Worm (Caenorhabditis elegans) whole organism, L1 larva: Measurements from ENCODE around the gene cyp-42A1.

Experiments used
- C04F5.9 ChIP-seq: sonication (generic microtip); optimal IDR thresholded peaks from 2 replicates; lab custom pipeline; 2016; ENCODE audit warnings: missing genetic modification characterization, missing compliant biosample characterization
- C34B4.2 ChIP-seq: sonication (generic microtip); optimal IDR thresholded peaks from 2 replicates; lab custom pipeline; 2017; ENCODE audit warnings: mild to moderate bottlenecking, missing genetic modification characterization, missing compliant biosample characterization
- F16B12.6 ChIP-seq: fragments of 150-350 bp; optimal IDR thresholded peaks from 2 replicates; lab custom pipeline; 2014; ENCODE audit warnings: missing biosample characterization, missing genetic modification characterization
- Y116A8C.19 ChIP-seq: sonication (generic microtip); optimal IDR thresholded peaks from 2 replicates; lab custom pipeline; 2016; ENCODE audit warnings: missing compliant biosample characterization, missing genetic modification characterization, borderline replicate concordance
- blmp-1 ChIP-seq: fragments of 150-350 bp; optimal IDR thresholded peaks from 2 replicates; lab custom pipeline; 2014; ENCODE audit warnings: missing biosample characterization, missing genetic modification characterization
- ceh-63 ChIP-seq: fragments of 200-800 bp; sonication (Bioruptor generic); optimal IDR thresholded peaks from 2 replicates; lab custom pipeline; 2018; ENCODE audit warnings: mild to moderate bottlenecking, missing genetic modification characterization, missing compliant biosample characterization
- ceh-8 ChIP-seq: fragments of 200-800 bp; sonication (Bioruptor generic); optimal IDR thresholded peaks from 2 replicates; lab custom pipeline; 2018; ENCODE audit warnings: mild to moderate bottlenecking, missing genetic modification characterization, moderate library complexity, missing compliant biosample characterization
- ces-1 ChIP-seq: fragments of 150-350 bp; optimal IDR thresholded peaks from 2 replicates; lab custom pipeline; 2014; ENCODE audit warnings: missing biosample characterization, missing genetic modification reagents, missing genetic modification characterization
- efl-1 ChIP-seq, 4 experiments: fragments of 150-350 bp; optimal IDR thresholded peaks in 3 of 4; peaks in 1 of 4; 1 replicate in 1 of 4; 2 replicates in 3 of 4; lab custom pipeline; 2014; ENCODE audit warnings: missing biosample characterization in 2 of 4, missing genetic modification characterization in 2 of 4, missing genetic modification reagents in 2 of 4
- fkh-4 ChIP-seq: sonication (generic microtip); optimal IDR thresholded peaks from 2 replicates; lab custom pipeline; 2016; ENCODE audit warnings: missing compliant biosample characterization, missing genetic modification characterization, borderline replicate concordance
- fkh-8 ChIP-seq: sonication (generic microtip); optimal IDR thresholded peaks from 2 replicates; lab custom pipeline; 2016; ENCODE audit warnings: mild to moderate bottlenecking, missing genetic modification characterization, missing compliant biosample characterization
- grh-1 ChIP-seq: fragments of 200-800 bp; sonication (Bioruptor generic); IDR thresholded peaks from 2 replicates; pipeline ENCODE4 v1.3.6; 2022; ENCODE audit warnings: missing genetic modification reagents, missing genetic modification characterization, missing compliant biosample characterization
- lin-15B ChIP-seq: fragments of 150-350 bp; sonication (generic microtip); optimal IDR thresholded peaks from 3 replicates; lab custom pipeline; 2014; ENCODE audit warnings: missing biosample characterization, missing genetic modification characterization
- lin-35 ChIP-seq, 2 experiments: fragments of 150-350 bp; optimal IDR thresholded peaks; 2 replicates each; lab custom pipeline; 2014; ENCODE audit warnings: missing biosample characterization in 2 of 2, missing genetic modification characterization in 2 of 2, missing genetic modification reagents in 2 of 2
- mab-9 ChIP-seq: fragments of 200-800 bp; sonication (Bioruptor generic); IDR thresholded peaks from 2 replicates; pipeline ENCODE4 v1.3.6; 2022; ENCODE audit warnings: missing genetic modification reagents, missing genetic modification characterization, missing compliant biosample characterization
- nhr-20 ChIP-seq: sonication (generic microtip); optimal IDR thresholded peaks from 2 replicates; lab custom pipeline; 2016; ENCODE audit warnings: mild to moderate bottlenecking, missing genetic modification characterization, missing compliant biosample characterization
- nhr-237 ChIP-seq: fragments of 150-350 bp; optimal IDR thresholded peaks from 2 replicates; lab custom pipeline; 2014; ENCODE audit warnings: missing biosample characterization, missing genetic modification characterization
- nhr-47 ChIP-seq: sonication (generic microtip); optimal IDR thresholded peaks from 2 replicates; lab custom pipeline; 2016; ENCODE audit warnings: mild to moderate bottlenecking, missing genetic modification characterization, moderate library complexity, missing compliant biosample characterization
- nhr-85 ChIP-seq: sonication (generic microtip); peaks from one replicate; lab custom pipeline; 2016; ENCODE audit warnings: missing genetic modification characterization, inconsistent platforms, missing compliant biosample characterization
- nhr-90 ChIP-seq: sonication (generic microtip); optimal IDR thresholded peaks from 2 replicates; lab custom pipeline; 2016; ENCODE audit warnings: mild to moderate bottlenecking, missing genetic modification characterization, missing compliant biosample characterization; ENCODE audit not compliant: poor library complexity
- skn-1 ChIP-seq: fragments of 150-350 bp; optimal IDR thresholded peaks from 2 replicates; lab custom pipeline; 2014; ENCODE audit warnings: missing biosample characterization, missing genetic modification characterization
- sox-4 ChIP-seq: sonication (generic microtip); optimal IDR thresholded peaks from 2 replicates; lab custom pipeline; 2016; ENCODE audit warnings: missing genetic modification characterization, missing compliant biosample characterization
- sup-37 ChIP-seq: fragments of 200-800 bp; sonication (Bioruptor generic); optimal IDR thresholded peaks from 2 replicates; lab custom pipeline; 2018; ENCODE audit warnings: mild to moderate bottlenecking, missing genetic modification characterization, missing compliant biosample characterization
- tbx-2 ChIP-seq: sonication (generic microtip); optimal IDR thresholded peaks from 2 replicates; lab custom pipeline; 2016; ENCODE audit warnings: missing genetic modification characterization, missing compliant biosample characterization
- unc-30 ChIP-seq: sonication (generic microtip); optimal IDR thresholded peaks from 2 replicates; lab custom pipeline; 2017; ENCODE audit warnings: missing biosample characterization, missing genetic modification characterization
- unc-62 ChIP-seq: fragments of 150-350 bp; optimal IDR thresholded peaks from 2 replicates; lab custom pipeline; 2014; ENCODE audit warnings: missing biosample characterization, missing genetic modification reagents, missing genetic modification characterization
- unc-98 ChIP-seq: fragments of 200-800 bp; sonication (Bioruptor generic); IDR thresholded peaks from 2 replicates; pipeline ENCODE4 v1.3.6; 2022; ENCODE audit warnings: missing genetic modification characterization, missing compliant biosample characterization
- vab-15 ChIP-seq: sonication (generic microtip); optimal IDR thresholded peaks from 2 replicates; lab custom pipeline; 2017; ENCODE audit warnings: missing genotype, mild to moderate bottlenecking, missing genetic modification characterization, missing compliant biosample characterization
- zip-4 ChIP-seq: fragments of 200-800 bp; sonication (Bioruptor generic); optimal IDR thresholded peaks from 2 replicates; lab custom pipeline; 2018; ENCODE audit warnings: mild to moderate bottlenecking, missing genetic modification characterization, moderate library complexity, missing compliant biosample characterization
- ztf-4 ChIP-seq: fragments of 150-350 bp; optimal IDR thresholded peaks from 2 replicates; lab custom pipeline; 2014; ENCODE audit warnings: missing biosample characterization, missing genetic modification characterization

Gene cyp-42A1

DNA sequence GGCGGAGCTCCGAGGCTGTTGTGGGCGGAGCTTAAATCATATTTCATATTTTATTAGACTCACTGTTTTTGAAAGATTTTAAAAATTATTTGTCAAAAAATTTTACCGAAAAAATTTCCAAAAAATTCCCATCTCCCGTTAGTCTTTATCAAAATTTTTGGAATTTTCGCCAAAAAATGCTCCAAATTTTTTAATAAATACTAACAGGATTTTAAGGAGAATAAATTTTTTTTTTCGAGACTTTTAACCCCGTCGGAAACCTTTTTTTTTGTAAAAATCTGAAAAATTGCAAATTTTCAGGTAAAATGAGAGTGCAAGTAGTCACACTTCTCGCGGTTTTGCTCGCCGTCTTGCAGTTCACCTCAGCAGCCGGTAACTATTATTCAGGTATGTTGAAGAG is 8.4 kb upstream of the cyp-42A1 start, which contains the start of gene mihp-2:
TSS of gene mihp-2 (plus strand) at position 301 of the 400 bp plus-strand sequence.
- TF ChIP-seq grh-1 (GFP tag; lab: Robert Waterston, UW) (no peak), tbx-2 (tag; lab: Kevin White, UChicago) (no peak), ztf-4 (no peak), fkh-4 (tag; lab: Kevin White, UChicago) (no peak), ceh-63 (GFP tag; lab: Kevin White, UChicago) (no peak), lin-15B (tag; lab: Kevin White, UChicago) (no peak), unc-98 (GFP tag; lab: Robert Waterston, UW) (no peak), ces-1 (GFP tag; lab: Kevin White, UChicago) (no peak), nhr-90 (tag; lab: Kevin White, UChicago) (no peak), fkh-8 (tag; lab: Kevin White, UChicago) (no peak), skn-1 (tag; lab: Kevin White, UChicago) (no peak), Y116A8C.19 (tag; lab: Kevin White, UChicago) (no peak), sup-37 (GFP tag; lab: Kevin White, UChicago) (no peak), F16B12.6 (no peak), vab-15 (tag; lab: Kevin White, UChicago) (no peak), C04F5.9 (no peak), mab-9 (GFP tag; lab: Robert Waterston, UW) (no peak), C34B4.2 (no peak), nhr-47 (tag; lab: Kevin White, UChicago) (no peak), ceh-8 (no peak)

DNA sequence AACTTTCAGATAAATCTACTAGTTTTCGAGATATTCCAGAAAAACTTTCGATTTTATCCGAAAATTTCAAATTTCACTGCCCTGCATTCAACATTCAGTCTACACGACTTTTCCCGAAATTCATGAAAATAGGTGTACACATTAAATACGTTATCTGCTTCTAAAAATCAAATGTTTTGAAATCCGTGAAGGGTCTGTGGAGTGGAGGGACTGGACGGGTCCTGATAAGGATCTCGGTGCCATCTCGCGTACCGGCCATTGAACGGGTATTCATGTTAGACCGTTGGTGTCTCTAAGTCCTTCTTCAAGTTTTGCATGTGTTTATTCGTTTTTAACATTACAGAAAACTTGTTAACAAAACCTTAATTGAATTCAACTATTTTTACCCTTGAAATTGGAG is 4.3 kb upstream of the cyp-42A1 start:
- TF ChIP-seq blmp-1 (peak; percentile 55), nhr-237 (no peak)
- TF ChIP-seq, all 84 proteins: peak for 1

DNA sequence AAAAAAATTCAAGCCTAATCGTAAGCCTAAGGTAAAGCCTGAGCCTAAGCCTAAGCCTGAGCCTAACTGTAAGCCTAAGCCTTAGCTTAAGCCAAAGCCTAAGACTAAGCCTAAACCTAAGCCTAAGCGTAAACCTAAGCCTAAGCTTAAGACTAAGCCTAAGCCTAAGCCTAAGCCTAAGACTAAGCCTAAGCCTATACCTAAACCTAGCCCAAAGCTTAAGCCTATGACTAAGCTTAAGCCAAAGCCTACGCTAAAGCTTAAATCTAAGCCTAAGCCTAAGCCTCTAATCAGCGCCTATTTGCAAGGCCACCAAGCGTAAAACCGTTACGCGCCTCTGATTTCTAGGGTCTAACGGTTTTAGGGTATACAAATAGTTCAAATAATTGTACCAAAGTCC is 2.2 kb upstream of the cyp-42A1 start:
- no peak for TF ChIP-seq sox-4 (tag; lab: Kevin White, UChicago)

DNA sequence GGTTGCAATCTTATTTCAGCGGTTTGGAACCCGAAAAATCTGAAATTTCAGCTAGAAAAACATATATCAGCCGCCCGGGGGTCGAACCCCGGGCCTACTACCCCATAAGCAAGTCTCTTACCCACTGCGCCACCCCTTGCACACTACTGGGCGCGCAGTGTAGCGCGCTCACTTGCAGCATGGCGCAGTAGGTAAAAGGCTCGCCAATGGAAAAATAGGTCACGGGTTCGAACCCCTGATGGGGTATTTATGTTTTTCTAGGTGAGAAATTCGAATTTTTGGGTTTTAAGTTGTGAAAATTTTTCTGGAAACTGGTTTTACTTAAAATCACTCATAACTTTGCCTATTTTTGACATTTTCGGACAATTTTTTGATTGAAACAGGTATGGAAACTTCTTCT is 719 bp downstream of the cyp-42A1 start:
- no peak for TF ChIP-seq efl-1 (optimal IDR thresholded peaks at IDR 0.05; lab: Kevin White, UChicago)
- TF ChIP-seq efl-1 (GFP tag; optimal IDR thresholded peaks at IDR 0.05 in 1 of 2; lab: Kevin White, UChicago) = peak in 1 of 2 experiments; percentile 35
- no peak for TF ChIP-seq unc-30 (tag; lab: Kevin White, UChicago)

DNA sequence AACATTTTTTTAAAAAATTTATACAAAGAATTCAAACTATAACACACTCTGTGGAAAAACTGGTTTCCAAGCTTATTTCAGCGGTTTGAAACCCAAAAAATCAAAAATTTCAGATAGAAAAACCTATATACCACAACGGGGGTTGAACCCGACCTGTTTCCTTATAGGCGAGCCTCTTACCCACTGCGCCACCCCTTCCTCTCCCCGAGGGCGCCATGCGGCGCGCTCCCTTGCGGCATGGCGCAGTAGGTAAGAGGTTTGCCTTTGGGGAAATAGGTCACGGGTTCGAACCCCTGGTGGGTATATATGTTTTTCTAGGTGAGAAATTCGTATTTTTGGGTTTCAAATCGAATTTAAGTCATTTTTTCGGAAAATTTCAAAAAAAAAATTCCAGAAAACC is 1.3 kb downstream of the cyp-42A1 start:
- TF ChIP-seq efl-1 (optimal IDR thresholded peaks at IDR 0.05; lab: Kevin White, UChicago) = no peak
- TF ChIP-seq efl-1 (GFP tag; optimal IDR thresholded peaks at IDR 0.05 in 1 of 2; lab: Kevin White, UChicago) = peak in 1 of 2 experiments; percentile 24
- no peak for TF ChIP-seq zip-4 (GFP tag; lab: Kevin White, UChicago)
- TF ChIP-seq, all 84 proteins: peak for 1

DNA sequence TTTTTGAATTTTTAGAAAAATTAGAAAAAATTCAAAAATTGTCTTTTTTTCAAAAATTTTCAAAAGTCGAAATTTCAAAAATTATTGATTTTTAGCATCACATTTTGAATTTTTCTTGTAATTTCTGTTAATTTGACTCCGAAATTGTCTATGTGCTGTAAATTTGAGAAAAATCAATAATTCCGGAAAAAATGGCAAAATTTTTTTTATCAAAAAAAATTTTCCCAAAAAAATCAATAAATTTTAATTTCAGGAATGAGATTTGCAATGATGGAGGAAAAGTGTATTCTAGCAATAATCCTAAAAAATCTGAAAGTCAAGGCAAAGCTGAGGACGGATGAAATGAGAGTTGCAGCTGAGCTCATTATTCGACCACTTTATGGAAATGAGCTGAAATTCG is 5.6 kb downstream of the cyp-42A1 start:
- TF ChIP-seq unc-62 (GFP tag; lab: Kevin White, UChicago) (no peak), fkh-8 (tag; lab: Kevin White, UChicago) (no peak), efl-1 (optimal IDR thresholded peaks at IDR 0.05; lab: Kevin White, UChicago) (no peak), efl-1 (GFP tag; optimal IDR thresholded peaks at IDR 0.05 in 1 of 2; lab: Kevin White, UChicago) (peak in 1 of 2 experiments; percentile 70)

DNA sequence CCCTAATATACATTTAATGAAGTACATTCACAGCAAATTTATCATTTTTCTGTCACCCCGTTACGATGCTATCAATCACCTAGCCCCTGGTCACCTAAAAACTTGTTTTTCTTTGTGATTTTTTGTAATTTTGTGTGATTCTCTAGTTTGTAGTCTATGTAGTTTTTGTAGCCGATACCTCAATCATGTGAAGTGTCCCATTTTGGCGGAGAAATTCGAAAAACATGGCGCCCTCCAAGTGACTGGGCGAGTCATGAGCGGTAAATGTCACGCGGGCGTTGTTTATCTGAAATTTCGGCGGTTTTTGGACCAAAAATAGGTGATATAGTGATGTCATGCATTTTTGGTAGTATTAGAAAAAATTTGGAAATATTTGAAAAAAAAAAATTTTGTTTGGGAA is 18.9 kb downstream of the cyp-42A1 start:
- TF ChIP-seq lin-35 (GFP tag; optimal IDR thresholded peaks at IDR 0.05; lab: Kevin White, UChicago) (peak in 1 of 2 experiments; percentile 15), nhr-85 (tag; lab: Kevin White, UChicago) (peak; percentile 63), ztf-4 (no peak), nhr-20 (tag; lab: Kevin White, UChicago) (peak; percentile 34)
